Worm (Caenorhabditis elegans) whole organism, L1 larva: ENCODE data around the gene ZK470.1.

Source experiments
- C04F5.9 ChIP-seq: sonication (generic microtip); optimal IDR thresholded peaks from 2 replicates; lab custom pipeline; 2016; ENCODE audit warnings: missing genetic modification characterization, missing compliant biosample characterization
- C34B4.2 ChIP-seq: sonication (generic microtip); optimal IDR thresholded peaks from 2 replicates; lab custom pipeline; 2017; ENCODE audit warnings: mild to moderate bottlenecking, missing genetic modification characterization, missing compliant biosample characterization
- alr-1 ChIP-seq: fragments of 200-800 bp; sonication (Bioruptor generic); optimal IDR thresholded peaks from 2 replicates; lab custom pipeline; 2018; ENCODE audit warnings: borderline replicate concordance, mild to moderate bottlenecking, missing genetic modification characterization, missing compliant biosample characterization
- ama-1 ChIP-seq: fragments of 150-350 bp; optimal IDR thresholded peaks from 2 replicates; lab custom pipeline; 2014
- blmp-1 ChIP-seq: fragments of 150-350 bp; optimal IDR thresholded peaks from 2 replicates; lab custom pipeline; 2014; ENCODE audit warnings: missing biosample characterization, missing genetic modification characterization
- ceh-63 ChIP-seq: fragments of 200-800 bp; sonication (Bioruptor generic); optimal IDR thresholded peaks from 2 replicates; lab custom pipeline; 2018; ENCODE audit warnings: mild to moderate bottlenecking, missing genetic modification characterization, missing compliant biosample characterization
- ceh-82 ChIP-seq, 3 experiments: fragments of 150-350 bp in 1 of 3; sonication (generic microtip) in 2 of 3; optimal IDR thresholded peaks; 2 replicates each; lab custom pipeline; 2014 to 2017; ENCODE audit warnings: missing biosample characterization in 3 of 3, missing genetic modification characterization in 3 of 3
- ceh-88 ChIP-seq: fragments of 200-800 bp; sonication (Bioruptor generic); IDR thresholded peaks from 2 replicates; pipeline ENCODE4 v1.3.6; 2022; ENCODE audit warnings: missing genetic modification characterization, missing compliant biosample characterization
- ceh-90 ChIP-seq: sonication (generic microtip); optimal IDR thresholded peaks from 2 replicates; lab custom pipeline; 2016; ENCODE audit warnings: missing genetic modification characterization, missing compliant biosample characterization
- ces-1 ChIP-seq: fragments of 150-350 bp; optimal IDR thresholded peaks from 2 replicates; lab custom pipeline; 2014; ENCODE audit warnings: missing biosample characterization, missing genetic modification reagents, missing genetic modification characterization
- efl-3 ChIP-seq: fragments of 200-800 bp; sonication (Bioruptor generic); optimal IDR thresholded peaks from 2 replicates; lab custom pipeline; 2018; ENCODE audit warnings: mild to moderate bottlenecking, missing genetic modification characterization, missing compliant biosample characterization
- egl-27 ChIP-seq, 2 experiments: fragments of 150-350 bp in 1 of 2; sonication (generic microtip); optimal IDR thresholded peaks; 3 replicates each; lab custom pipeline; 2017 to 2018; ENCODE audit warnings: missing biosample characterization in 2 of 2, missing genetic modification characterization in 2 of 2, missing genetic modification reagents in 2 of 2
- ets-5 ChIP-seq: fragments of 200-800 bp; sonication (Bioruptor generic); IDR thresholded peaks from 2 replicates; pipeline ENCODE4 v1.3.6; 2022; ENCODE audit warnings: missing genetic modification characterization, missing compliant biosample characterization
- fkh-10 ChIP-seq: sonication (generic microtip); optimal IDR thresholded peaks from 2 replicates; lab custom pipeline; 2017; ENCODE audit warnings: missing biosample characterization, missing genetic modification reagents, missing genetic modification characterization
- fkh-4 ChIP-seq: sonication (generic microtip); optimal IDR thresholded peaks from 2 replicates; lab custom pipeline; 2016; ENCODE audit warnings: missing compliant biosample characterization, missing genetic modification characterization, borderline replicate concordance
- fos-1 ChIP-seq: fragments of 150-350 bp; optimal IDR thresholded peaks from 2 replicates; lab custom pipeline; 2014; ENCODE audit warnings: missing biosample characterization, missing genetic modification characterization
- grh-1 ChIP-seq: fragments of 200-800 bp; sonication (Bioruptor generic); IDR thresholded peaks from 2 replicates; pipeline ENCODE4 v1.3.6; 2022; ENCODE audit warnings: missing genetic modification reagents, missing genetic modification characterization, missing compliant biosample characterization
- hlh-4 ChIP-seq: sonication (generic microtip); optimal IDR thresholded peaks from 2 replicates; lab custom pipeline; 2016; ENCODE audit warnings: mild to moderate bottlenecking, missing genetic modification characterization, missing compliant biosample characterization
- hpl-2 ChIP-seq: fragments of 150-350 bp; optimal IDR thresholded peaks from 2 replicates; lab custom pipeline; 2014; ENCODE audit warnings: missing biosample characterization, missing genetic modification reagents, missing genetic modification characterization
- isw-1 ChIP-seq: fragments of 200-800 bp; sonication (Bioruptor generic); IDR thresholded peaks from 2 replicates; pipeline ENCODE4 v1.3.6; 2022; ENCODE audit warnings: missing genetic modification characterization, missing compliant biosample characterization
- jun-1 ChIP-seq: fragments of 150-350 bp; optimal IDR thresholded peaks from 2 replicates; lab custom pipeline; 2014; ENCODE audit warnings: missing biosample characterization, missing genetic modification reagents, missing genetic modification characterization
- lin-15B ChIP-seq: fragments of 150-350 bp; sonication (generic microtip); optimal IDR thresholded peaks from 3 replicates; lab custom pipeline; 2014; ENCODE audit warnings: missing biosample characterization, missing genetic modification characterization
- lir-3 ChIP-seq: sonication (generic microtip); optimal IDR thresholded peaks from 2 replicates; lab custom pipeline; 2016; ENCODE audit warnings: mild to moderate bottlenecking, missing genetic modification characterization, moderate library complexity, missing compliant biosample characterization; ENCODE audit not compliant: poor library complexity
- mab-9 ChIP-seq: fragments of 200-800 bp; sonication (Bioruptor generic); IDR thresholded peaks from 2 replicates; pipeline ENCODE4 v1.3.6; 2022; ENCODE audit warnings: missing genetic modification reagents, missing genetic modification characterization, missing compliant biosample characterization
- mdl-1 ChIP-seq, 2 experiments: fragments of 150-350 bp; optimal IDR thresholded peaks; 2 replicates each; lab custom pipeline; 2014 to 2017; ENCODE audit warnings: missing biosample characterization in 2 of 2, missing genetic modification characterization in 2 of 2, inconsistent platforms in 1 of 2
- mef-2 ChIP-seq: fragments of 150-350 bp; optimal IDR thresholded peaks from 2 replicates; lab custom pipeline; 2014; ENCODE audit warnings: missing biosample characterization, missing genetic modification characterization
- nhr-11 ChIP-seq: fragments of 150-350 bp; optimal IDR thresholded peaks from 2 replicates; lab custom pipeline; 2014; ENCODE audit warnings: missing biosample characterization, missing genetic modification characterization
- nhr-12 ChIP-seq: sonication (generic microtip); optimal IDR thresholded peaks from 2 replicates; lab custom pipeline; 2017; ENCODE audit warnings: missing biosample characterization, missing genetic modification characterization
- nhr-19 ChIP-seq: fragments of 200-800 bp; sonication (Bioruptor generic); conservative IDR thresholded peaks from 2 replicates; pipeline ENCODE4 v1.3.6; 2022; ENCODE audit warnings: missing genetic modification characterization, missing compliant biosample characterization
- nhr-20 ChIP-seq: sonication (generic microtip); optimal IDR thresholded peaks from 2 replicates; lab custom pipeline; 2016; ENCODE audit warnings: mild to moderate bottlenecking, missing genetic modification characterization, missing compliant biosample characterization
- nhr-237 ChIP-seq: fragments of 150-350 bp; optimal IDR thresholded peaks from 2 replicates; lab custom pipeline; 2014; ENCODE audit warnings: missing biosample characterization, missing genetic modification characterization
- nhr-28 ChIP-seq: fragments of 150-350 bp; optimal IDR thresholded peaks from 2 replicates; lab custom pipeline; 2014; ENCODE audit warnings: missing biosample characterization, missing genetic modification characterization
- nhr-47 ChIP-seq: sonication (generic microtip); optimal IDR thresholded peaks from 2 replicates; lab custom pipeline; 2016; ENCODE audit warnings: mild to moderate bottlenecking, missing genetic modification characterization, moderate library complexity, missing compliant biosample characterization
- nhr-71 ChIP-seq: sonication (generic microtip); optimal IDR thresholded peaks from 2 replicates; lab custom pipeline; 2016; ENCODE audit warnings: mild to moderate bottlenecking, missing genetic modification characterization, moderate library complexity, missing compliant biosample characterization
- nhr-76 ChIP-seq: sonication (generic microtip); optimal IDR thresholded peaks from 2 replicates; lab custom pipeline; 2017; ENCODE audit warnings: missing biosample characterization, missing genetic modification characterization
- nhr-84 ChIP-seq: sonication (generic microtip); optimal IDR thresholded peaks from 2 replicates; lab custom pipeline; 2017; ENCODE audit warnings: missing biosample characterization, missing genetic modification characterization
- nhr-85 ChIP-seq: sonication (generic microtip); peaks from one replicate; lab custom pipeline; 2016; ENCODE audit warnings: missing genetic modification characterization, inconsistent platforms, missing compliant biosample characterization
- nhr-90 ChIP-seq: sonication (generic microtip); optimal IDR thresholded peaks from 2 replicates; lab custom pipeline; 2016; ENCODE audit warnings: mild to moderate bottlenecking, missing genetic modification characterization, missing compliant biosample characterization; ENCODE audit not compliant: poor library complexity
- pqm-1 ChIP-seq: sonication (generic microtip); optimal IDR thresholded peaks from 3 replicates; lab custom pipeline; 2017; ENCODE audit warnings: missing biosample characterization, missing genetic modification characterization
- snpc-4 ChIP-seq: fragments of 150-350 bp; optimal IDR thresholded peaks from 2 replicates; lab custom pipeline; 2014; ENCODE audit warnings: missing biosample characterization, missing genetic modification characterization
- snu-23 ChIP-seq: sonication (generic microtip); optimal IDR thresholded peaks from 2 replicates; lab custom pipeline; 2016; ENCODE audit warnings: missing genetic modification characterization, missing compliant biosample characterization
- sox-4 ChIP-seq: sonication (generic microtip); optimal IDR thresholded peaks from 2 replicates; lab custom pipeline; 2016; ENCODE audit warnings: missing genetic modification characterization, missing compliant biosample characterization
- sup-37 ChIP-seq: fragments of 200-800 bp; sonication (Bioruptor generic); optimal IDR thresholded peaks from 2 replicates; lab custom pipeline; 2018; ENCODE audit warnings: mild to moderate bottlenecking, missing genetic modification characterization, missing compliant biosample characterization
- tbx-2 ChIP-seq: sonication (generic microtip); optimal IDR thresholded peaks from 2 replicates; lab custom pipeline; 2016; ENCODE audit warnings: missing genetic modification characterization, missing compliant biosample characterization
- tlp-1 ChIP-seq: fragments of 150-350 bp; optimal IDR thresholded peaks from 2 replicates; lab custom pipeline; 2014; ENCODE audit warnings: missing biosample characterization, missing genetic modification characterization
- unc-130 ChIP-seq: fragments of 150-350 bp; optimal IDR thresholded peaks from 2 replicates; lab custom pipeline; 2017; ENCODE audit warnings: missing biosample characterization, missing genetic modification characterization, inconsistent platforms
- unc-30 ChIP-seq: sonication (generic microtip); optimal IDR thresholded peaks from 2 replicates; lab custom pipeline; 2017; ENCODE audit warnings: missing biosample characterization, missing genetic modification characterization
- unc-62 ChIP-seq: fragments of 150-350 bp; optimal IDR thresholded peaks from 2 replicates; lab custom pipeline; 2014; ENCODE audit warnings: missing biosample characterization, missing genetic modification reagents, missing genetic modification characterization
- unc-98 ChIP-seq: fragments of 200-800 bp; sonication (Bioruptor generic); IDR thresholded peaks from 2 replicates; pipeline ENCODE4 v1.3.6; 2022; ENCODE audit warnings: missing genetic modification characterization, missing compliant biosample characterization
- vab-15 ChIP-seq: sonication (generic microtip); optimal IDR thresholded peaks from 2 replicates; lab custom pipeline; 2017; ENCODE audit warnings: missing genotype, mild to moderate bottlenecking, missing genetic modification characterization, missing compliant biosample characterization
- zag-1 ChIP-seq: fragments of 150-350 bp; optimal IDR thresholded peaks from 2 replicates; lab custom pipeline; 2014; ENCODE audit warnings: missing biosample characterization, missing genetic modification characterization

The ZK470.1 gene

DNA sequence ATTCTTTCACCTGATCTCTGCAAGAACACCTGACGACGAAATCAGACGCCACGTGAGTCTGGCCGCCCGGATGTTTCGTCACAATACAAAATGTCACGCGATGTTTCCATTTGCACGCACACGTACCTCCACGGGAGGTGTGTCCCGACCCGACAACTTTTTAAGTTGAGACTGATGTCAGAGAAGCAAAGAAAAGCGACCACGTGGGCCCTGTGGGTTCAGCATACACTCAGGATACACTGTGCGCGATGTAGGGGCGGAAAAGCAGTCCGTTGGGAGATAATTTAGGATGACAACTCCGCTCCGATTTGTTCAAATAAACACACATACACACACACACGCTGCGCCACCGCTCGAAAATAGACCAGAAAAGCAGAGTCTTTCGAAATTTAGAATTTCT is 21.3 kb upstream of the ZK470.1 start (continued):
- TF ChIP-seq nhr-237: no peak
- no peak for TF ChIP-seq fkh-4
- TF ChIP-seq alr-1 (tag; lab: Kevin White, UChicago): no peak
- peak; percentile 93 for TF ChIP-seq tbx-2 (tag; lab: Kevin White, UChicago)
- peak; percentile 95 for TF ChIP-seq nhr-90
- TF ChIP-seq ceh-88 (GFP tag; lab: Robert Waterston, UW): peak; percentile 76
- TF ChIP-seq fos-1 (tag; lab: Kevin White, UChicago): no peak
- peak; percentile 48 for TF ChIP-seq blmp-1 (tag; lab: Kevin White, UChicago)
- peak; percentile 66 for TF ChIP-seq nhr-28 (tag; lab: Kevin White, UChicago)
- TF ChIP-seq ama-1 (lab: Kevin White, UChicago): no peak
- peak; percentile 48 for TF ChIP-seq C04F5.9 (tag; lab: Kevin White, UChicago)
- no peak for TF ChIP-seq ets-5 (GFP tag; lab: Robert Waterston, UW)
- peak; percentile 77 for TF ChIP-seq sup-37 (GFP tag; lab: Kevin White, UChicago)
- peak; percentile 6 for TF ChIP-seq nhr-84 (tag; lab: Kevin White, UChicago)
- peak; percentile 90 for TF ChIP-seq snu-23
- no peak for TF ChIP-seq vab-15
- TF ChIP-seq nhr-12 (tag; lab: Kevin White, UChicago): peak; percentile 37
- peak; percentile 29 for TF ChIP-seq nhr-11
- TF ChIP-seq hlh-4 (tag; lab: Kevin White, UChicago): peak; percentile 40
- no peak for TF ChIP-seq ceh-90 (tag; lab: Kevin White, UChicago)
- TF ChIP-seq nhr-71 (tag; lab: Kevin White, UChicago): peak; percentile 99
- TF ChIP-seq nhr-19 (GFP tag; lab: Robert Waterston, UW): peak; percentile 96
- TF ChIP-seq jun-1: peak; percentile 53
- peak; percentile 76 for TF ChIP-seq grh-1 (GFP tag; lab: Robert Waterston, UW)
- TF ChIP-seq unc-30: no peak
- TF ChIP-seq unc-98: peak; percentile 68
- no peak for TF ChIP-seq nhr-76 (tag; lab: Kevin White, UChicago)
- TF ChIP-seq sox-4 (tag; lab: Kevin White, UChicago): peak; percentile 73
- no peak for TF ChIP-seq C34B4.2 (tag; lab: Kevin White, UChicago)
- no peak for TF ChIP-seq ces-1 (GFP tag; lab: Kevin White, UChicago)
- peak; percentile 67; the same call in 1 of the 2 replicates for TF ChIP-seq mab-9 (GFP tag; lab: Robert Waterston, UW)
- TF ChIP-seq unc-62 (GFP tag; lab: Kevin White, UChicago): no peak
- TF ChIP-seq mef-2 (tag; lab: Kevin White, UChicago): peak; percentile 77

DNA sequence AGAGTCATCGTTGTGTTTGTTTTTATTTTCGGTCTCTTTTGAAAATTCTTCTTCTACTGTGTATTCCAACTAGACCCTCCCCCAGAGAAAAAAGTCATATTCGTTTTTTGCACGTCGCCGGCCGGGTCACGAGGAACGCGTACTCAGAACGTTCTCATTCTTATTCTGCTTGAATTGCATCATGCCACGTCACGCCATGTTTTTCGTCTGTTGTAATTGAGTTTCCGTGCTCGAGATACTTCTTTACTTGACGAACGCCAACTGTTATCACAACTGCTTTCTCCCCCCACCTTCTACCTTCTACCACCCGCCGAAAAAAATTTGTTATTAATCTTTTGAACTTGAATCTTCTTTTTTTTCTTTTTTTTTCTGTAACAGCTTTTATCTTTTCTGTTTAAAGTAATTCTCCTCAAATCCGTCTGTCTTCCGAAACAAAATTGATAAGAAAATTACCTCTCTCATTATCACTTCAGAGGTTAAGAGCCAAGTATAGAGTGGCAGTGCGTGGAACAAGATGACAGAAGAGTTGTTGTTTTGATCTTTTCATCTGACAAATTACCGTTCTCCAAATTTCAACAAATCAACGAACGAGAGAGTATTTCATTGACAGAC is 20.7 kb upstream of the ZK470.1 start:
- TF ChIP-seq nhr-76 (tag; lab: Kevin White, UChicago) (no peak), lir-3 (no peak), nhr-20 (no peak), zag-1 (tag; lab: Kevin White, UChicago) (no peak), fkh-4 (no peak), nhr-237 (no peak), nhr-28 (tag; lab: Kevin White, UChicago) (no peak), lin-15B (tag; lab: Kevin White, UChicago) (no peak), unc-30 (no peak), snu-23 (no peak), ceh-82 (tag; optimal IDR thresholded peaks at IDR 0.05; lab: Kevin White, UChicago) (no peak), hpl-2 (no peak), nhr-19 (GFP tag; lab: Robert Waterston, UW) (peak; percentile 68), sup-37 (GFP tag; lab: Kevin White, UChicago) (no peak), egl-27 (tag; optimal IDR thresholded peaks at IDR 0.05; lab: Kevin White, UChicago) (no peak), fkh-10 (GFP tag; lab: Kevin White, UChicago) (no peak), ceh-88 (GFP tag; lab: Robert Waterston, UW) (no peak), unc-130 (tag; lab: Kevin White, UChicago) (peak; percentile 65), efl-3 (no peak), nhr-85 (tag; lab: Kevin White, UChicago) (peak; percentile 73), unc-98 (0 out of 2 replicates have a peak, but pooled peaks have one; percentile 31), blmp-1 (tag; lab: Kevin White, UChicago) (no peak), snpc-4 (tag; lab: Kevin White, UChicago) (no peak), nhr-47 (no peak), tlp-1 (tag; lab: Kevin White, UChicago) (no peak), mdl-1 (tag; optimal IDR thresholded peaks at IDR 0.05; lab: Kevin White, UChicago) (peak in 1 of 2 experiments; percentile 44), pqm-1 (tag; lab: Kevin White, UChicago) (no peak), tbx-2 (tag; lab: Kevin White, UChicago) (no peak), ceh-63 (GFP tag; lab: Kevin White, UChicago) (no peak), alr-1 (tag; lab: Kevin White, UChicago) (no peak), isw-1 (no peak)
